Worm (Caenorhabditis elegans) whole organism, L4 larva: ENCODE results near the gene mps-1.

Source experiments
- D1046.2 ChIP-seq: fragments of 200-800 bp; sonication (Bioruptor generic); IDR thresholded peaks from 2 replicates; pipeline ENCODE4 v1.3.6; 2022; ENCODE audit warnings: missing genetic modification characterization, missing compliant biosample characterization
- F10B5.3 ChIP-seq: sonication (generic microtip); optimal IDR thresholded peaks from 2 replicates; lab custom pipeline; 2016; ENCODE audit warnings: mild to moderate bottlenecking, missing genetic modification characterization, missing compliant biosample characterization
- F26F4.8 ChIP-seq: fragments of 200-800 bp; sonication (Bioruptor generic); conservative IDR thresholded peaks from 2 replicates; pipeline ENCODE4 v1.3.6; 2022; ENCODE audit warnings: missing genetic modification characterization, missing compliant biosample characterization
- F44E2.7 ChIP-seq: fragments of 200-800 bp; sonication (Bioruptor generic); IDR thresholded peaks from 2 replicates; pipeline ENCODE4 v2.1.2; 2022; ENCODE audit warnings: missing genetic modification characterization, missing compliant biosample characterization
- T20F7.1 ChIP-seq: fragments of 200-800 bp; sonication (Bioruptor generic); optimal IDR thresholded peaks from 2 replicates; lab custom pipeline; 2018; ENCODE audit warnings: mild to moderate bottlenecking, missing genetic modification characterization, missing compliant biosample characterization
- Y48G9A.11 ChIP-seq: fragments of 200-800 bp; sonication (Bioruptor generic); IDR thresholded peaks from 2 replicates; pipeline ENCODE4 v1.3.6; 2022; ENCODE audit warnings: missing genetic modification reagents, missing genetic modification characterization, missing compliant biosample characterization
- Y5F2A.4 ChIP-seq: fragments of 200-800 bp; sonication (Bioruptor generic); optimal IDR thresholded peaks from 2 replicates; lab custom pipeline; 2018; ENCODE audit warnings: mild to moderate bottlenecking, missing genetic modification characterization, missing compliant biosample characterization
- ZK546.5 ChIP-seq, 2 experiments: sonication (generic microtip); optimal IDR thresholded peaks; 2 replicates each; lab custom pipeline; 2017; ENCODE audit warnings: missing biosample characterization in 2 of 2, missing genetic modification characterization in 2 of 2
- aha-1 ChIP-seq: fragments of 150-350 bp; peaks from one replicate; lab custom pipeline; 2014; ENCODE audit warnings: missing biosample characterization, missing genetic modification characterization
- ama-1 ChIP-seq: fragments of 150-350 bp; optimal IDR thresholded peaks from 2 replicates; lab custom pipeline; 2014; ENCODE audit warnings: inconsistent platforms, mixed read lengths
- attf-4 ChIP-seq: sonication (generic microtip); optimal IDR thresholded peaks from 3 replicates; lab custom pipeline; 2017; ENCODE audit warnings: missing biosample characterization, missing genetic modification characterization
- ceh-20 ChIP-seq: fragments of 200-800 bp; sonication (Bioruptor generic); IDR thresholded peaks from 2 replicates; pipeline ENCODE4 v1.3.6; 2022; ENCODE audit warnings: missing genetic modification reagents, missing genetic modification characterization, missing compliant biosample characterization
- ceh-32 ChIP-seq: sonication (generic microtip); optimal IDR thresholded peaks from 2 replicates; lab custom pipeline; 2016; ENCODE audit warnings: mild to moderate bottlenecking, missing genetic modification characterization, missing compliant biosample characterization; ENCODE audit not compliant: poor library complexity
- ceh-82 ChIP-seq: sonication (generic microtip); optimal IDR thresholded peaks from 2 replicates; lab custom pipeline; 2017; ENCODE audit warnings: missing biosample characterization, missing genetic modification characterization
- ctbp-1 ChIP-seq: fragments of 200-800 bp; sonication (Bioruptor generic); IDR thresholded peaks from 2 replicates; pipeline ENCODE4 v1.3.6; 2022; ENCODE audit warnings: missing genetic modification reagents, missing genetic modification characterization, missing compliant biosample characterization
- daf-12 ChIP-seq: fragments of 150-350 bp; optimal IDR thresholded peaks from 2 replicates; lab custom pipeline; 2014; ENCODE audit warnings: missing biosample characterization, missing genetic modification reagents, missing genetic modification characterization
- daf-16 ChIP-seq, 3 experiments: sonication (generic microtip); optimal IDR thresholded peaks; 2 replicates each; lab custom pipeline; 2016 to 2017; ENCODE audit warnings: missing genetic modification characterization in 3 of 3, missing genetic modification reagents in 3 of 3, mild to moderate bottlenecking in 2 of 3, missing compliant biosample characterization in 2 of 3, missing biosample characterization in 1 of 3, moderate library complexity in 1 of 3
- daf-19 ChIP-seq: fragments of 200-800 bp; sonication (Bioruptor generic); conservative IDR thresholded peaks from 2 replicates; pipeline ENCODE4 v1.3.6; 2022; ENCODE audit warnings: missing genetic modification characterization, missing compliant biosample characterization
- egl-43 ChIP-seq: fragments of 200-800 bp; sonication (Bioruptor generic); IDR thresholded peaks from 2 replicates; pipeline ENCODE4 v1.3.6; 2022; ENCODE audit warnings: missing genetic modification reagents, missing genetic modification characterization, missing compliant biosample characterization
- gei-8 ChIP-seq: fragments of 200-800 bp; sonication (Bioruptor generic); optimal IDR thresholded peaks from 2 replicates; lab custom pipeline; 2018; ENCODE audit warnings: mild to moderate bottlenecking, missing genetic modification characterization, missing compliant biosample characterization
- hif-1 ChIP-seq, 2 experiments: sonication (generic microtip); optimal IDR thresholded peaks; 2 replicates each; lab custom pipeline; 2016 to 2017; ENCODE audit warnings: missing compliant biosample characterization in 2 of 2, missing genetic modification characterization in 2 of 2, missing genetic modification reagents in 2 of 2, missing genotype in 2 of 2, mild to moderate bottlenecking in 1 of 2
- hlh-11 ChIP-seq: fragments of 200-800 bp; sonication (Bioruptor generic); optimal IDR thresholded peaks from 2 replicates; lab custom pipeline; 2018; ENCODE audit warnings: mild to moderate bottlenecking, missing genetic modification characterization, missing compliant biosample characterization
- hlh-30 ChIP-seq: sonication (generic microtip); optimal IDR thresholded peaks from 2 replicates; lab custom pipeline; 2017; ENCODE audit warnings: antibody characterized with exemption, mild to moderate bottlenecking, missing genetic modification characterization, missing compliant biosample characterization; ENCODE audit not compliant: insufficient read depth
- lim-7 ChIP-seq: fragments of 200-800 bp; sonication (Bioruptor generic); IDR thresholded peaks from 2 replicates; pipeline ENCODE4 v1.3.6; 2022; ENCODE audit warnings: missing genetic modification characterization, missing compliant biosample characterization
- lin-29 ChIP-seq: fragments of 200-800 bp; sonication (Bioruptor generic); IDR thresholded peaks from 2 replicates; pipeline ENCODE4 v1.3.6; 2022; ENCODE audit warnings: missing genetic modification reagents, missing genetic modification characterization, missing compliant biosample characterization
- lsy-2 ChIP-seq, 2 experiments: fragments of 150-350 bp in 1 of 2; sonication (generic microtip) in 1 of 2; optimal IDR thresholded peaks; 2 replicates each; lab custom pipeline; 2014 to 2017; ENCODE audit warnings: missing biosample characterization in 2 of 2, missing genetic modification characterization in 2 of 2
- madf-9 ChIP-seq: fragments of 200-800 bp; sonication (Bioruptor generic); conservative IDR thresholded peaks from 2 replicates; pipeline ENCODE4 v1.3.6; 2022; ENCODE audit warnings: missing genetic modification reagents, missing genetic modification characterization, missing compliant biosample characterization
- nhr-111 ChIP-seq: fragments of 200-800 bp; sonication (Bioruptor generic); optimal IDR thresholded peaks from 2 replicates; lab custom pipeline; 2018; ENCODE audit warnings: mild to moderate bottlenecking, missing genetic modification characterization, missing compliant biosample characterization
- nhr-28 ChIP-seq: fragments of 150-350 bp; optimal IDR thresholded peaks from 2 replicates; lab custom pipeline; 2014; ENCODE audit warnings: missing biosample characterization, missing genetic modification characterization
- nhr-48 ChIP-seq: sonication (generic microtip); optimal IDR thresholded peaks from 2 replicates; lab custom pipeline; 2016; ENCODE audit warnings: mild to moderate bottlenecking, missing genetic modification characterization, missing compliant biosample characterization
- nhr-76 ChIP-seq: fragments of 150-350 bp; optimal IDR thresholded peaks from 2 replicates; lab custom pipeline; 2014; ENCODE audit warnings: missing biosample characterization, missing genetic modification characterization
- nhr-77 ChIP-seq: fragments of 150-350 bp; optimal IDR thresholded peaks from 2 replicates; lab custom pipeline; 2014; ENCODE audit warnings: missing biosample characterization, missing genetic modification characterization
- pha-4 ChIP-seq, 2 experiments: fragments of 150-350 bp in 1 of 2; fragments of 200-800 bp in 1 of 2; sonication (Bioruptor generic) in 1 of 2; IDR thresholded peaks in 1 of 2; optimal IDR thresholded peaks in 1 of 2; 2 replicates each; pipeline versions ENCODE4 v1.3.6 to Lab custom; 2014 to 2022; ENCODE audit warnings: missing genetic modification characterization in 2 of 2, missing genetic modification reagents in 2 of 2, missing biosample characterization in 1 of 2, missing compliant biosample characterization in 1 of 2
- php-3 ChIP-seq: fragments of 200-800 bp; sonication (Bioruptor generic); IDR thresholded peaks from 2 replicates; pipeline ENCODE4 v1.3.6; 2022; ENCODE audit warnings: missing genetic modification reagents, missing genetic modification characterization, missing compliant biosample characterization
- pqm-1 ChIP-seq: sonication (generic microtip); optimal IDR thresholded peaks from 2 replicates; lab custom pipeline; 2017; ENCODE audit warnings: missing biosample characterization, missing genetic modification characterization
- skn-1 ChIP-seq: fragments of 150-350 bp; optimal IDR thresholded peaks from 2 replicates; lab custom pipeline; 2014; ENCODE audit warnings: missing biosample characterization, missing genetic modification characterization
- snpc-1.2 ChIP-seq: fragments of 200-800 bp; sonication (Bioruptor generic); IDR thresholded peaks from 2 replicates; pipeline ENCODE4 v1.3.6; 2022; ENCODE audit warnings: missing genetic modification reagents, missing genetic modification characterization, missing compliant biosample characterization
- snpc-4 ChIP-seq: fragments of 150-350 bp; optimal IDR thresholded peaks from 2 replicates; lab custom pipeline; 2014; ENCODE audit warnings: missing biosample characterization, missing genetic modification characterization
- spr-1 ChIP-seq: sonication (generic microtip); optimal IDR thresholded peaks from 2 replicates; lab custom pipeline; 2016; ENCODE audit warnings: mild to moderate bottlenecking, missing genetic modification characterization, missing compliant biosample characterization
- spr-3 ChIP-seq: fragments of 200-800 bp; sonication (Bioruptor generic); optimal IDR thresholded peaks from 2 replicates; lab custom pipeline; 2018; ENCODE audit warnings: mild to moderate bottlenecking, missing genetic modification characterization, missing compliant biosample characterization
- tag-97 ChIP-seq: fragments of 200-800 bp; sonication (Bioruptor generic); IDR thresholded peaks from 2 replicates; pipeline ENCODE4 v1.3.6; 2022; ENCODE audit warnings: missing genetic modification characterization, missing compliant biosample characterization
- tra-1 ChIP-seq: fragments of 200-800 bp; sonication (Bioruptor generic); IDR thresholded peaks from 2 replicates; pipeline ENCODE4 v1.3.6; 2022; ENCODE audit warnings: missing genetic modification reagents, missing genetic modification characterization, missing compliant biosample characterization
- unc-39 ChIP-seq: sonication (generic microtip); optimal IDR thresholded peaks from 2 replicates; lab custom pipeline; 2017; ENCODE audit warnings: missing biosample characterization, missing genetic modification characterization
- zag-1 ChIP-seq: fragments of 150-350 bp; optimal IDR thresholded peaks from 2 replicates; lab custom pipeline; 2014; ENCODE audit warnings: missing biosample characterization, missing genetic modification characterization
- zip-2 ChIP-seq: fragments of 150-350 bp; optimal IDR thresholded peaks from 2 replicates; lab custom pipeline; 2014; ENCODE audit warnings: missing biosample characterization, missing genetic modification characterization

mps-1 gene

DNA sequence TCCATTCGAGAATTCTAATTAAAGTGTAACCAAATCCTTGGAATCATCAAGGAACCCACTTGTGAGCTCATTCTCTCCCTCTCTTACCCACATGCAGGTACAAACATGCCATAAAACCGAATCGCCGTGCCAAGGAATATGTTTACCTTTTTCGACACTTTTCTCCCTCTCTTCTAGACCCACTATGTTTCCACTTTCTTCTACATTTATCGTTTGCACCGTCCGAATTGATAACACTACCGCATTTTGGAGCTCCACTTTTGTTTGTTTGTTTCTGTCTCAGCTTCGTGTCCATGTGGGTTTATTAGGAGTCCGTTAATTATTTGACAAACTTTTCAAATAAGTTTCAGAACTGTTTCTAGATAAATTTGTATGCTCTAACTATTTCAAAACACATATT is 12.3 kb downstream of the mps-1 start:
- TF ChIP-seq unc-39 (tag; lab: Kevin White, UChicago) (no peak), pha-4 (GFP tag; IDR thresholded peaks at IDR 0.05; lab: Robert Waterston, UW) (no peak), pha-4 (tag; optimal IDR thresholded peaks at IDR 0.05; lab: Kevin White, UChicago) (no peak), madf-9 (GFP tag; lab: Robert Waterston, UW) (no peak), attf-4 (no peak), nhr-77 (peak; percentile 9), daf-16 (GFP tag; optimal IDR thresholded peaks at IDR 0.05; lab: Kevin White, UChicago) (no peak), daf-16 (tag; optimal IDR thresholded peaks at IDR 0.05; lab: Kevin White, UChicago) (peak; percentile 69), nhr-28 (peak; percentile 45), php-3 (peak; percentile 24; the same call in 1 of the 2 replicates), nhr-76 (tag; lab: Kevin White, UChicago) (no peak), aha-1 (no peak), pqm-1 (tag; lab: Kevin White, UChicago) (peak; percentile 59)

DNA sequence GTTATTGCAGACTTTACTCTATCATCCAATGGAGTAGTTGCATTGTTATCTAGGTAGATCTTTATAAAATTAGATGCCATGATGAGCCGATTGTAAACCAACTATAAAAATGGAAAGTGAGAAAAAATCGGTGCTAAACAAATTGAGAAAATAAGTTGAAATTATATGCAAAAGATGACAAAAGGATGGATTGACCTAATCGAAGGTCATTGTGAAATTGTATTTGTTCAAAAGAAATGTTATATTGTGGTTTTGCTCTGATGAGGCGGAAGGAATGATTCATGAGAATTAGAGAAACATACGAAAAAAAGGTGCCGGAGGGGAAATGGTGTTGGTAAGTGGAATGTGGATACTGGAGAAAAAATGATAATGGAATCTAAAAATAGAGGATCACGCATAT is 13.2 kb downstream of the mps-1 start, which contains the start of gene scly-1:
TSS of gene scly-1 (minus strand) at position 101 of the 400 bp plus-strand sequence.
- TF ChIP-seq F10B5.3 (tag; lab: Kevin White, UChicago) = no peak

ce11 chrII:6273916-6274315 is 20.2 kb downstream of the mps-1 start, which contains the start of gene bpl-1:
Gene bpl-1, plus strand, starts transcription at chrII:6274216.
- no peak for TF ChIP-seq nhr-48 (tag; lab: Kevin White, UChicago)
- TF ChIP-seq tra-1 = no peak
- TF ChIP-seq tag-97 = no peak
- peak in 1 of 2 experiments; percentile 27 for TF ChIP-seq lsy-2 (tag; optimal IDR thresholded peaks at IDR 0.05; lab: Kevin White, UChicago)
- no peak for TF ChIP-seq ceh-20 (GFP tag; lab: Robert Waterston, UW)
- TF ChIP-seq Y5F2A.4 (GFP tag; lab: Kevin White, UChicago) = no peak
- TF ChIP-seq gei-8 (GFP tag; lab: Kevin White, UChicago) = no peak
- TF ChIP-seq, all 104 proteins: peak for 1

DNA sequence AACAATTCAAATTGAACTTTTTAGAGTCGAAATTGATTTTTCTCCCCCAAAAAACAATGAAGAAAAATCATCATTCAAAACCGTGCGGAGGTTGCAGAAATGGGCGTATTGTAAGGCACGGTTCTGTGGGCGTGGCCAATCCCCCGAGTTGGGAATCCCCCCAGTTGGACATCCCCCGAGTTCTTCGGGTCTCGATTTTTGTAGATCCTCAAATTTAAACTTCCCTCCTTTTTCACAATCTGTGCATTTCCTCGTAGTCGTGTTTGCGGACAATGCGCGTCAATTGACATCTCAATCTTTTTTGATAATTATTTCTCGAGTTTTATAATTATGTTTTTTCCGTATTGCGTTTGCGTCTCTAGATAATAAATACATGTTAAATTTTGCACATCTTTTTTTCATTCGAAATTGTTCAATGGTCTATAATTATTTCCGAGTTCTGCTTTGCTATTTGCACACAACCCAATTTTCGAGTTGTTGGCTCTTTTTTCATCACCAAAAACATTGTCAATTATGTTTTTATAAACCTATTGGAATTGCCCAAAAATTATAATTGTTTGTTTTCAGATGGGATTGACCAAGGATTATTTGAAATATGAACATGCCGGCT is 24.3 kb downstream of the mps-1 start, which contains the start of gene F13H8.2:
TSS of gene F13H8.2 (plus strand) at position 560 of the 610 bp plus-strand sequence.
- TF ChIP-seq ceh-32 (tag; lab: Kevin White, UChicago) = no peak
- no peak for TF ChIP-seq ama-1 (lab: Kevin White, UChicago)
- TF ChIP-seq F44E2.7 (GFP tag; lab: Robert Waterston, UW) = no peak
- TF ChIP-seq ceh-20 (GFP tag; lab: Robert Waterston, UW) = peak; percentile 77
- TF ChIP-seq zip-2 (tag; lab: Kevin White, UChicago) = no peak
- no peak for TF ChIP-seq unc-39 (tag; lab: Kevin White, UChicago)
- TF ChIP-seq snpc-1.2 (GFP tag; lab: Robert Waterston, UW) = peak; percentile 61; the same call in 1 of the 2 replicates
- TF ChIP-seq daf-19 (GFP tag; lab: Robert Waterston, UW) = 0 out of 2 replicates have a peak, but pooled peaks have one; percentile 34
- TF ChIP-seq T20F7.1 (GFP tag; lab: Kevin White, UChicago) = peak; percentile 63
- no peak for TF ChIP-seq lim-7
- TF ChIP-seq Y48G9A.11 (GFP tag; lab: Robert Waterston, UW) = peak; percentile 70
- TF ChIP-seq attf-4 = no peak
- no peak for TF ChIP-seq D1046.2 (GFP tag; lab: Robert Waterston, UW)
- 0 out of 2 replicates have a peak, but pooled peaks have one; percentile 11 for TF ChIP-seq lin-29
- TF ChIP-seq hlh-30 (tag; lab: Kevin White, UChicago) = peak; percentile 68
- peak in 1 of 2 experiments; percentile 58 for TF ChIP-seq hif-1 (tag; optimal IDR thresholded peaks at IDR 0.05; lab: Kevin White, UChicago)
- TF ChIP-seq pqm-1 (tag; lab: Kevin White, UChicago) = no peak
- TF ChIP-seq F26F4.8 (GFP tag; lab: Robert Waterston, UW) = no peak
- TF ChIP-seq ZK546.5 (tag; optimal IDR thresholded peaks at IDR 0.05; lab: Kevin White, UChicago) = no peak
- peak; percentile 62 for TF ChIP-seq spr-1 (tag; lab: Kevin White, UChicago)
- TF ChIP-seq egl-43 (GFP tag; lab: Robert Waterston, UW) = peak; percentile 78
- no peak for TF ChIP-seq spr-3
- TF ChIP-seq daf-12 (tag; lab: Kevin White, UChicago) = no peak
- TF ChIP-seq zag-1 (tag; lab: Kevin White, UChicago) = no peak
- TF ChIP-seq ceh-82 = no peak
- TF ChIP-seq ctbp-1 (GFP tag; lab: Robert Waterston, UW) = peak; percentile 91
- no peak for TF ChIP-seq nhr-111
- peak; percentile 67 for TF ChIP-seq hlh-11
- TF ChIP-seq skn-1 = no peak
- TF ChIP-seq snpc-4 = no peak
